Fruit fly (Drosophila melanogaster) whole organism, prepupa: ENCODE results near the gene Grp170.

Experiments
- Blimp-1 ChIP-seq: fragments of 200-800 bp; sonication (Bioruptor generic); optimal IDR thresholded peaks from 3 replicates; lab custom pipeline; 2017; ENCODE audit warnings: missing biosample characterization, missing genetic modification characterization, mild to moderate bottlenecking, moderate library complexity, missing genetic modification reagents
- CG10631 ChIP-seq: fragments of 200-800 bp; sonication (Bioruptor generic); optimal IDR thresholded peaks from 2 replicates; lab custom pipeline; 2016; ENCODE audit warnings: missing biosample characterization, missing genetic modification characterization
- CG11294 ChIP-seq: fragments of 200-800 bp; sonication (Bioruptor generic); IDR thresholded peaks from 2 replicates; pipeline ENCODE4 v1.3.6; 2022; ENCODE audit warnings: missing biosample characterization, missing genetic modification characterization
- CG15336 ChIP-seq: fragments of 200-800 bp; sonication (Bioruptor generic); IDR thresholded peaks from 2 replicates; pipeline ENCODE4 v1.3.6; 2022; ENCODE audit warnings: missing biosample characterization, missing genetic modification characterization
- CG1621 ChIP-seq: fragments of 200-800 bp; sonication (Bioruptor generic); optimal IDR thresholded peaks from 3 replicates; lab custom pipeline; 2018; ENCODE audit warnings: missing biosample characterization, mild to moderate bottlenecking, missing genetic modification characterization
- CG16779 ChIP-seq: fragments of 200-800 bp; sonication (Bioruptor generic); optimal IDR thresholded peaks from 3 replicates; lab custom pipeline; 2017; ENCODE audit warnings: missing biosample characterization, mild to moderate bottlenecking, missing genetic modification characterization
- CG3032 ChIP-seq: fragments of 200-800 bp; optimal IDR thresholded peaks from 2 replicates; lab custom pipeline; 2019; ENCODE audit warnings: missing biosample characterization, mild to moderate bottlenecking, missing genetic modification characterization, moderate library complexity
- CG31627 ChIP-seq: fragments of 200-800 bp; sonication (Bioruptor generic); optimal IDR thresholded peaks from 3 replicates; lab custom pipeline; 2016; ENCODE audit warnings: missing biosample characterization, missing genetic modification characterization
- CG32006 ChIP-seq: fragments of 200-800 bp; sonication (Bioruptor generic); optimal IDR thresholded peaks from 3 replicates; lab custom pipeline; 2017; ENCODE audit warnings: missing biosample characterization, mild to moderate bottlenecking, missing genetic modification characterization
- CG34406 ChIP-seq: fragments of 200-800 bp; sonication (Bioruptor generic); optimal IDR thresholded peaks from 3 replicates; lab custom pipeline; 2016; ENCODE audit warnings: missing biosample characterization, missing genetic modification characterization
- CG4318 ChIP-seq: fragments of 200-800 bp; sonication (Bioruptor generic); optimal IDR thresholded peaks from 3 replicates; lab custom pipeline; 2017; ENCODE audit warnings: missing biosample characterization, mild to moderate bottlenecking, missing genetic modification characterization
- CG6163 ChIP-seq: fragments of 200-800 bp; sonication (Bioruptor generic); IDR thresholded peaks from 3 replicates; pipeline ENCODE4 v1.3.6; 2022; ENCODE audit warnings: missing biosample characterization, missing genetic modification characterization
- CG6276 ChIP-seq: fragments of 200-800 bp; sonication (Bioruptor generic); optimal IDR thresholded peaks from 2 replicates; lab custom pipeline; 2017; ENCODE audit warnings: missing biosample characterization, mild to moderate bottlenecking, missing genetic modification characterization
- CG6808 ChIP-seq: fragments of 200-800 bp; sonication (Bioruptor generic); optimal IDR thresholded peaks from 3 replicates; lab custom pipeline; 2017; ENCODE audit warnings: missing biosample characterization, missing genetic modification characterization, mild to moderate bottlenecking, moderate library complexity, missing genetic modification reagents
- CG7368 ChIP-seq: fragments of 200-800 bp; sonication (Bioruptor generic); optimal IDR thresholded peaks from 3 replicates; lab custom pipeline; 2016; ENCODE audit warnings: missing biosample characterization, missing genetic modification characterization
- CG8119 ChIP-seq: fragments of 200-800 bp; sonication (Bioruptor generic); IDR thresholded peaks from 3 replicates; pipeline ENCODE4 v1.3.6; 2022; ENCODE audit warnings: missing biosample characterization, missing genetic modification characterization
- CG8319 ChIP-seq: fragments of 200-800 bp; sonication (Bioruptor generic); optimal IDR thresholded peaks from 3 replicates; lab custom pipeline; 2016; ENCODE audit warnings: missing biosample characterization, missing genetic modification characterization
- CG8632 ChIP-seq: fragments of 200-800 bp; sonication (Bioruptor generic); optimal IDR thresholded peaks from 3 replicates; lab custom pipeline; 2016; ENCODE audit warnings: missing biosample characterization, missing genetic modification characterization
- CG9139 ChIP-seq: fragments of 200-800 bp; sonication (Bioruptor generic); optimal IDR thresholded peaks from 3 replicates; lab custom pipeline; 2017; ENCODE audit warnings: missing biosample characterization, mild to moderate bottlenecking, missing genetic modification characterization
- Eip78C ChIP-seq: fragments of 200-800 bp; sonication (Bioruptor generic); peaks from one replicate; lab custom pipeline; 2016; ENCODE audit warnings: missing biosample characterization, missing genetic modification characterization
- Ets21C ChIP-seq: fragments of 200-800 bp; sonication (Bioruptor generic); optimal IDR thresholded peaks from 3 replicates; lab custom pipeline; 2016; ENCODE audit warnings: missing biosample characterization, missing genetic modification characterization
- Ets96B ChIP-seq: fragments of 200-800 bp; optimal IDR thresholded peaks from 2 replicates; lab custom pipeline; 2019; ENCODE audit warnings: missing biosample characterization, mild to moderate bottlenecking, missing genetic modification characterization, moderate library complexity
- Gug ChIP-seq: fragments of 200-800 bp; sonication (Bioruptor generic); IDR thresholded peaks from 2 replicates; pipeline ENCODE4 v1.3.6; 2022; ENCODE audit warnings: missing biosample characterization, missing genetic modification characterization
- Hr38 ChIP-seq: sonication (Bioruptor generic); optimal IDR thresholded peaks from 2 replicates; lab custom pipeline; 2016; ENCODE audit warnings: missing biosample characterization, missing genetic modification characterization
- Hr39 ChIP-seq: fragments of 200-800 bp; sonication (Bioruptor generic); optimal IDR thresholded peaks from 2 replicates; lab custom pipeline; 2016; ENCODE audit warnings: missing biosample characterization, missing genetic modification characterization
- Met ChIP-seq: fragments of 200-800 bp; sonication (Bioruptor generic); optimal IDR thresholded peaks from 3 replicates; lab custom pipeline; 2016; ENCODE audit warnings: missing biosample characterization, missing genetic modification characterization
- OdsH ChIP-seq: fragments of 200-800 bp; sonication (Bioruptor generic); optimal IDR thresholded peaks from 3 replicates; lab custom pipeline; 2016; ENCODE audit warnings: missing biosample characterization, missing genetic modification characterization
- Smox ChIP-seq: fragments of 200-800 bp; sonication (Bioruptor generic); optimal IDR thresholded peaks from 3 replicates; lab custom pipeline; 2016; ENCODE audit warnings: missing biosample characterization, missing genetic modification characterization
- Sox102F ChIP-seq: fragments of 200-800 bp; sonication (Bioruptor generic); optimal IDR thresholded peaks from 2 replicates; lab custom pipeline; 2016; ENCODE audit warnings: missing biosample characterization, mild to moderate bottlenecking, missing genetic modification characterization
- Sox14 ChIP-seq: fragments of 200-800 bp; sonication (Bioruptor generic); optimal IDR thresholded peaks from 3 replicates; lab custom pipeline; 2016; ENCODE audit warnings: missing biosample characterization, missing genetic modification characterization
- Sox15 ChIP-seq: fragments of 200-800 bp; sonication (Bioruptor generic); optimal IDR thresholded peaks from 3 replicates; lab custom pipeline; 2016; ENCODE audit warnings: missing biosample characterization, missing genetic modification characterization
- acj6 ChIP-seq: fragments of 200-800 bp; sonication (Bioruptor generic); optimal IDR thresholded peaks from 3 replicates; lab custom pipeline; 2016; ENCODE audit warnings: missing biosample characterization, missing genetic modification characterization
- dac ChIP-seq: fragments of 200-800 bp; sonication (Bioruptor generic); optimal IDR thresholded peaks from 2 replicates; lab custom pipeline; 2017; ENCODE audit warnings: missing biosample characterization, mild to moderate bottlenecking, missing genetic modification characterization
- dsx ChIP-seq: fragments of 200-800 bp; optimal IDR thresholded peaks from 3 replicates; lab custom pipeline; 2019; ENCODE audit warnings: missing biosample characterization, mild to moderate bottlenecking, missing genetic modification characterization, moderate library complexity; ENCODE audit not compliant: poor library complexity, severe bottlenecking
- esn ChIP-seq: fragments of 200-800 bp; sonication (Bioruptor generic); optimal IDR thresholded peaks from 2 replicates; lab custom pipeline; 2016; ENCODE audit warnings: missing biosample characterization, mild to moderate bottlenecking, missing genetic modification characterization, moderate library complexity
- fd59A ChIP-seq: fragments of 200-800 bp; sonication (Bioruptor generic); optimal IDR thresholded peaks from 2 replicates; lab custom pipeline; 2017; ENCODE audit warnings: missing biosample characterization, mild to moderate bottlenecking, missing genetic modification characterization, missing genetic modification reagents
- fkh ChIP-seq: fragments of 200-800 bp; sonication (Bioruptor generic); optimal IDR thresholded peaks from 3 replicates; lab custom pipeline; 2017; ENCODE audit warnings: missing biosample characterization, mild to moderate bottlenecking, missing genetic modification characterization, moderate library complexity
- pdm3 ChIP-seq: fragments of 200-800 bp; sonication (Bioruptor generic); optimal IDR thresholded peaks from 3 replicates; lab custom pipeline; 2016; ENCODE audit warnings: missing biosample characterization, missing genetic modification characterization
- spab ChIP-seq: fragments of 200-800 bp; sonication (Bioruptor generic); optimal IDR thresholded peaks from 2 replicates; lab custom pipeline; 2017; ENCODE audit warnings: missing biosample characterization, mild to moderate bottlenecking, missing genetic modification characterization, missing genetic modification reagents
- ss ChIP-seq, 2 experiments: fragments of 200-800 bp; sonication (Bioruptor generic); optimal IDR thresholded peaks; 2 replicates in 1 of 2; 3 replicates in 1 of 2; lab custom pipeline; 2017 to 2018; ENCODE audit warnings: mild to moderate bottlenecking in 2 of 2, missing biosample characterization in 2 of 2, missing genetic modification characterization in 2 of 2, moderate library complexity in 1 of 2
- svp ChIP-seq: fragments of 200-800 bp; sonication (Bioruptor generic); peaks from one replicate; lab custom pipeline; 2016; ENCODE audit warnings: missing biosample characterization, missing genetic modification characterization
- topi ChIP-seq: fragments of 200-800 bp; sonication (Bioruptor generic); optimal IDR thresholded peaks from 3 replicates; lab custom pipeline; 2016; ENCODE audit warnings: missing biosample characterization, missing genetic modification characterization
- vri ChIP-seq: fragments of 200-800 bp; sonication (Bioruptor generic); optimal IDR thresholded peaks from 3 replicates; lab custom pipeline; 2016; ENCODE audit warnings: missing biosample characterization, mild to moderate bottlenecking, missing genetic modification characterization

The Grp170 gene

dm6 chrX:2308403-2308965, 33.6 kb upstream of the Grp170 start:
- TF ChIP-seq topi (GFP tag; lab: Kevin White, UChicago), result peak; percentile 17
- no peak for TF ChIP-seq ss (GFP tag; optimal IDR thresholded peaks at IDR 0.05; lab: Kevin White, UChicago)
- peak; percentile 5 for TF ChIP-seq CG6808 (GFP tag; lab: Kevin White, UChicago)
- peak; percentile 23 for TF ChIP-seq Met (GFP tag; lab: Kevin White, UChicago)
- TF ChIP-seq Eip78C (GFP tag; lab: Kevin White, UChicago), result peak; percentile 45
- no peak for TF ChIP-seq vri (GFP tag; lab: Kevin White, UChicago)
- peak; percentile 64 for TF ChIP-seq svp (GFP tag; lab: Kevin White, UChicago)
- no peak for TF ChIP-seq Ets96B (tag; lab: Kevin White, UChicago)
- peak; percentile 13 for TF ChIP-seq esn
- no peak for TF ChIP-seq acj6 (GFP tag; lab: Kevin White, UChicago)
- TF ChIP-seq Sox14, result peak; percentile 29
- no peak for TF ChIP-seq fkh
- peak; percentile 13 for TF ChIP-seq Hr39 (GFP tag; lab: Kevin White, UChicago)
- TF ChIP-seq Sox15 (GFP tag; lab: Kevin White, UChicago), result no peak

- TF ChIP-seq CG1621, result peak; percentile 33
- TF ChIP-seq Smox (GFP tag; lab: Kevin White, UChicago), result no peak
- peak; percentile 1 for TF ChIP-seq Ets96B (tag; lab: Kevin White, UChicago)
- TF ChIP-seq ss (GFP tag; optimal IDR thresholded peaks at IDR 0.05; lab: Kevin White, UChicago), result peak; percentile 13 to 45
- peak; percentile 46 for TF ChIP-seq dsx (GFP tag; lab: Kevin White, UChicago)
- no peak for TF ChIP-seq OdsH (GFP tag; lab: Kevin White, UChicago)
- TF ChIP-seq CG31627, result no peak
- peak; percentile 6 for TF ChIP-seq CG32006
- TF ChIP-seq CG3032, result peak; percentile 15
- TF ChIP-seq, all 60 proteins: peak for 6
These were observed 32.7 kb upstream of the Grp170 start for dm6 chrX:2307564-2307963.

- TF ChIP-seq Sox102F (GFP tag; lab: Kevin White, UChicago) (no peak), spab (no peak), CG8119 (GFP tag; lab: Robert Waterston, UW) (no peak), CG6808 (GFP tag; lab: Kevin White, UChicago) (no peak), pdm3 (GFP tag; lab: Kevin White, UChicago) (no peak), Blimp-1 (GFP tag; lab: Kevin White, UChicago) (no peak), CG8319 (GFP tag; lab: Kevin White, UChicago) (no peak), CG15336 (GFP tag; lab: Robert Waterston, UW) (no peak), fd59A (no peak), CG1621 (no peak), acj6 (GFP tag; lab: Kevin White, UChicago) (no peak), CG11294 (GFP tag; lab: Robert Waterston, UW) (no peak), CG6276 (GFP tag; lab: Kevin White, UChicago) (no peak), dac (no peak)
These were observed 31.9 kb upstream of the Grp170 start for dm6 chrX:2306760-2307159.

- TF ChIP-seq CG4318 (peak; percentile 64), CG32006 (peak; percentile 88), CG3032 (peak; percentile 59), dsx (GFP tag; lab: Kevin White, UChicago) (no peak), Blimp-1 (GFP tag; lab: Kevin White, UChicago) (peak; percentile 54), fkh (no peak), Sox14 (peak; percentile 84), esn (peak; percentile 85), Ets21C (GFP tag; lab: Kevin White, UChicago) (peak; percentile 71), CG7368 (GFP tag; lab: Kevin White, UChicago) (peak; percentile 74), CG9139 (GFP tag; lab: Kevin White, UChicago) (no peak), dac (peak; percentile 55), Met (GFP tag; lab: Kevin White, UChicago) (peak; percentile 88), Gug (GFP tag; lab: Robert Waterston, UW) (peak; percentile 62), Hr38 (no peak), ss (GFP tag; optimal IDR thresholded peaks at IDR 0.05; lab: Kevin White, UChicago) (peak; percentile 12 to 40), CG10631 (GFP tag; lab: Kevin White, UChicago) (peak; percentile 82), Ets96B (tag; lab: Kevin White, UChicago) (peak; percentile 56), svp (GFP tag; lab: Kevin White, UChicago) (peak; percentile 72), CG15336 (GFP tag; lab: Robert Waterston, UW) (peak; percentile 84), CG8632 (GFP tag; lab: Kevin White, UChicago) (peak; percentile 78), CG1621 (peak; percentile 42), CG16779 (tag; lab: Kevin White, UChicago) (peak; percentile 42), CG6163 (peak; percentile 11; the same call in 1 of the 3 replicates), fd59A (peak; percentile 64), Smox (GFP tag; lab: Kevin White, UChicago) (peak; percentile 77), CG34406 (GFP tag; lab: Kevin White, UChicago) (peak; percentile 77)
These were observed 31.4 kb upstream of the Grp170 start for dm6 chrX:2306307-2306706.
